Worm (Caenorhabditis elegans) whole organism, late embryonic: ENCODE results near the gene F32H5.3.

Source experiments
- C08G9.2 ChIP-seq: sonication (generic microtip); optimal IDR thresholded peaks from 2 replicates; lab custom pipeline; 2016; ENCODE audit warnings: mild to moderate bottlenecking, missing genetic modification characterization, moderate library complexity, missing compliant biosample characterization
- C38D4.7 ChIP-seq: fragments of 200-800 bp; sonication (Bioruptor generic); optimal IDR thresholded peaks from 2 replicates; lab custom pipeline; 2018; ENCODE audit warnings: mild to moderate bottlenecking, missing genetic modification characterization, moderate library complexity, missing compliant biosample characterization
- T23F11.4 ChIP-seq: fragments of 200-800 bp; sonication (Bioruptor generic); optimal IDR thresholded peaks from 2 replicates; lab custom pipeline; 2018; ENCODE audit warnings: mild to moderate bottlenecking, missing genetic modification characterization, missing compliant biosample characterization
- ama-1 ChIP-seq: fragments of 150-350 bp; optimal IDR thresholded peaks from 2 replicates; lab custom pipeline; 2014
- ceh-18 ChIP-seq: sonication (generic microtip); optimal IDR thresholded peaks from 2 replicates; lab custom pipeline; 2016; ENCODE audit warnings: missing genetic modification characterization, missing compliant biosample characterization
- ceh-19 ChIP-seq: fragments of 200-800 bp; sonication (Bioruptor generic); optimal IDR thresholded peaks from 2 replicates; lab custom pipeline; 2018; ENCODE audit warnings: mild to moderate bottlenecking, missing genetic modification characterization, missing compliant biosample characterization
- ceh-2 ChIP-seq: sonication (generic microtip); optimal IDR thresholded peaks from 2 replicates; lab custom pipeline; 2016; ENCODE audit warnings: missing genotype, missing genetic modification characterization, missing compliant biosample characterization
- ceh-22 ChIP-seq: sonication (generic microtip); optimal IDR thresholded peaks from 2 replicates; lab custom pipeline; 2017; ENCODE audit warnings: missing biosample characterization, missing genetic modification characterization
- ceh-30 ChIP-seq: fragments of 150-350 bp; optimal IDR thresholded peaks from 2 replicates; lab custom pipeline; 2014; ENCODE audit warnings: missing biosample characterization, missing genetic modification characterization
- ceh-31 ChIP-seq: sonication (generic microtip); optimal IDR thresholded peaks from 2 replicates; lab custom pipeline; 2016; ENCODE audit warnings: missing genetic modification characterization, missing compliant biosample characterization
- ceh-45 ChIP-seq: fragments of 200-800 bp; sonication (Bioruptor generic); IDR thresholded peaks from 2 replicates; pipeline ENCODE4 v1.3.6; 2022; ENCODE audit warnings: missing genetic modification reagents, missing genetic modification characterization, missing compliant biosample characterization
- ceh-48 ChIP-seq: sonication (generic microtip); optimal IDR thresholded peaks from 2 replicates; lab custom pipeline; 2016; ENCODE audit warnings: missing genetic modification characterization, inconsistent platforms, missing compliant biosample characterization
- ceh-6 ChIP-seq: fragments of 200-800 bp; sonication (Bioruptor generic); optimal IDR thresholded peaks from 2 replicates; lab custom pipeline; 2018; ENCODE audit warnings: mild to moderate bottlenecking, missing genetic modification characterization, missing compliant biosample characterization
- che-1 ChIP-seq: sonication (generic microtip); optimal IDR thresholded peaks from 2 replicates; lab custom pipeline; 2016; ENCODE audit warnings: mild to moderate bottlenecking, missing genetic modification characterization, missing compliant biosample characterization
- dve-1 ChIP-seq: sonication (generic microtip); optimal IDR thresholded peaks from 2 replicates; lab custom pipeline; 2017; ENCODE audit warnings: antibody characterized with exemption, mild to moderate bottlenecking, missing genetic modification characterization, missing compliant biosample characterization
- elt-4 ChIP-seq: sonication (generic microtip); optimal IDR thresholded peaks from 2 replicates; lab custom pipeline; 2016; ENCODE audit warnings: missing genetic modification characterization, missing compliant biosample characterization
- fkh-10 ChIP-seq: fragments of 150-350 bp; optimal IDR thresholded peaks from 2 replicates; lab custom pipeline; 2014; ENCODE audit warnings: missing biosample characterization, missing genetic modification reagents, missing genetic modification characterization
- hlh-13 ChIP-seq: fragments of 200-800 bp; sonication (Bioruptor generic); optimal IDR thresholded peaks from 2 replicates; lab custom pipeline; 2018; ENCODE audit warnings: mild to moderate bottlenecking, missing genetic modification characterization, missing compliant biosample characterization
- hlh-15 ChIP-seq: sonication (generic microtip); optimal IDR thresholded peaks from 2 replicates; lab custom pipeline; 2016; ENCODE audit warnings: missing genetic modification characterization, missing compliant biosample characterization
- hlh-8 ChIP-seq: sonication (generic microtip); optimal IDR thresholded peaks from 2 replicates; lab custom pipeline; 2016; ENCODE audit warnings: missing genotype, missing genetic modification characterization, missing compliant biosample characterization
- lim-6 ChIP-seq: sonication (generic microtip); optimal IDR thresholded peaks from 2 replicates; lab custom pipeline; 2016; ENCODE audit warnings: missing genetic modification characterization, missing compliant biosample characterization
- lin-11 ChIP-seq: fragments of 200-800 bp; sonication (Bioruptor generic); optimal IDR thresholded peaks from 2 replicates; lab custom pipeline; 2018; ENCODE audit warnings: mild to moderate bottlenecking, missing genetic modification characterization, missing compliant biosample characterization
- madf-2 ChIP-seq: sonication (generic microtip); optimal IDR thresholded peaks from 2 replicates; lab custom pipeline; 2017; ENCODE audit warnings: missing genetic modification characterization, missing compliant biosample characterization
- mec-3 ChIP-seq: sonication (generic microtip); optimal IDR thresholded peaks from 2 replicates; lab custom pipeline; 2016; ENCODE audit warnings: borderline replicate concordance, missing genetic modification characterization, missing compliant biosample characterization
- nfya-1 ChIP-seq: sonication (generic microtip); optimal IDR thresholded peaks from 2 replicates; lab custom pipeline; 2017; ENCODE audit warnings: missing genetic modification characterization, mild to moderate bottlenecking, missing compliant biosample characterization, antibody characterized with exemption, moderate library complexity
- nhr-11 ChIP-seq: fragments of 150-350 bp; optimal IDR thresholded peaks from 2 replicates; lab custom pipeline; 2014; ENCODE audit warnings: missing biosample characterization, missing genetic modification characterization
- odd-2 ChIP-seq: sonication (generic microtip); optimal IDR thresholded peaks from 2 replicates; lab custom pipeline; 2017; ENCODE audit warnings: antibody characterized with exemption, mild to moderate bottlenecking, missing genetic modification characterization, missing compliant biosample characterization
- pat-9 ChIP-seq: fragments of 200-800 bp; sonication (Bioruptor generic); optimal IDR thresholded peaks from 2 replicates; lab custom pipeline; 2018; ENCODE audit warnings: mild to moderate bottlenecking, missing genetic modification characterization, moderate library complexity, missing compliant biosample characterization
- pax-1 ChIP-seq: fragments of 150-350 bp; optimal IDR thresholded peaks from 2 replicates; lab custom pipeline; 2014; ENCODE audit warnings: missing biosample characterization, missing genetic modification characterization
- pha-4 ChIP-seq: fragments of 150-350 bp; optimal IDR thresholded peaks from 2 replicates; lab custom pipeline; 2018; ENCODE audit warnings: missing biosample characterization, missing genetic modification reagents, missing genetic modification characterization
- pros-1 ChIP-seq: fragments of 150-350 bp; optimal IDR thresholded peaks from 2 replicates; lab custom pipeline; 2014; ENCODE audit warnings: missing biosample characterization, missing genetic modification reagents, missing genetic modification characterization
- ref-2 ChIP-seq: sonication (generic microtip); optimal IDR thresholded peaks from 2 replicates; lab custom pipeline; 2016; ENCODE audit warnings: missing genetic modification characterization, missing compliant biosample characterization
- sdc-2 ChIP-seq: sonication (generic microtip); optimal IDR thresholded peaks from 2 replicates; lab custom pipeline; 2016; ENCODE audit warnings: missing genotype, missing genetic modification characterization, missing compliant biosample characterization
- sox-2 ChIP-seq: fragments of 200-800 bp; sonication (Bioruptor generic); IDR thresholded peaks from 2 replicates; pipeline ENCODE4 v1.3.6; 2022; ENCODE audit warnings: missing genetic modification reagents, missing genetic modification characterization, missing compliant biosample characterization
- sox-4 ChIP-seq: sonication (generic microtip); optimal IDR thresholded peaks from 2 replicates; lab custom pipeline; 2017; ENCODE audit warnings: mild to moderate bottlenecking, missing genetic modification characterization, inconsistent platforms, missing compliant biosample characterization
- syd-9 ChIP-seq: sonication (generic microtip); optimal IDR thresholded peaks from 2 replicates; lab custom pipeline; 2016; ENCODE audit warnings: mild to moderate bottlenecking, missing genetic modification characterization, moderate library complexity, missing compliant biosample characterization
- tbx-7 ChIP-seq: sonication (generic microtip); optimal IDR thresholded peaks from 2 replicates; lab custom pipeline; 2016; ENCODE audit warnings: missing genotype, missing genetic modification characterization, missing compliant biosample characterization
- ttx-3 ChIP-seq: sonication (generic microtip); optimal IDR thresholded peaks from 2 replicates; lab custom pipeline; 2016; ENCODE audit warnings: missing genetic modification reagents, missing genetic modification characterization, missing compliant biosample characterization
- unc-42 ChIP-seq: sonication (generic microtip); optimal IDR thresholded peaks from 2 replicates; lab custom pipeline; 2016; ENCODE audit warnings: missing genotype, missing genetic modification characterization, missing compliant biosample characterization
- unc-86 ChIP-seq: sonication (generic microtip); optimal IDR thresholded peaks from 2 replicates; lab custom pipeline; 2016; ENCODE audit warnings: missing genetic modification characterization, missing compliant biosample characterization
- zip-5 ChIP-seq: sonication (generic microtip); optimal IDR thresholded peaks from 2 replicates; lab custom pipeline; 2016; ENCODE audit warnings: missing genetic modification characterization, missing compliant biosample characterization
- ztf-16 ChIP-seq: sonication (generic microtip); optimal IDR thresholded peaks from 2 replicates; lab custom pipeline; 2017; ENCODE audit warnings: missing genetic modification characterization, missing compliant biosample characterization

The F32H5.3 gene

DNA sequence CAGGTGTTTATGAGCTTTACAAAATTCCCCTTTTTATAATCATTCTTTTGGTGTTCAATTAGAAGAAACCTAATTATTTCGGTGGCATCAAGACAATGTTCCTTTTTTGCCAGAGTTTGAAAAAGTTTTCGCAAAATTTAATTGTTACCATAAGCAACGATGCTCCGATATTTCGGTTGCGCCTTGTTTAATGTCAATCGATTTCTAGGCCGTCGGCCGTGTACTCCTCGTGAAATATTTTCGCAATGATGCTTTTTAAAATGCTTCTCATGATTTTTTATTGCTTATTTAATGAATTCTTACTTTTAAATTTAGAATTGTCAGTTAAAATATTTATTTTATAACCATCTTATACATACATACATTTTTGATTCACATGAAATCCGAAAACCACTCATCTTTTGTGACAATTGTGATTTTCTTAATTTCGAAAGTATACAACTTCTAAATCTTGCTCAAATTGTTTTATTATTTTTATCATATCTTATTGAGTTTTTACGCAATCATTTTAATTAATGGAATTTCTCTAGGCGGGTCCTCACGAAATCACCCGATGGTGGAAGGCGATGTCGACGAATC, 46.0 kb upstream of the F32H5.3 start, which contains the start of gene C50B6.3 (continued):
- TF ChIP-seq ceh-30 (tag; lab: Kevin White, UChicago) (no peak), mec-3 (tag; lab: Kevin White, UChicago) (no peak), ceh-2 (tag; lab: Kevin White, UChicago) (peak; percentile 89), elt-4 (no peak), pat-9 (no peak), sdc-2 (peak; percentile 47), ama-1 (lab: Kevin White, UChicago) (no peak), ceh-18 (tag; lab: Kevin White, UChicago) (no peak), odd-2 (tag; lab: Kevin White, UChicago) (no peak), unc-86 (tag; lab: Kevin White, UChicago) (no peak), pha-4 (tag; lab: Kevin White, UChicago) (no peak), unc-42 (tag; lab: Kevin White, UChicago) (peak; percentile 72), ceh-19 (GFP tag; lab: Kevin White, UChicago) (no peak), zip-5 (tag; lab: Kevin White, UChicago) (peak; percentile 28), nfya-1 (tag; lab: Kevin White, UChicago) (peak; percentile 38), syd-9 (tag; lab: Kevin White, UChicago) (no peak), che-1 (tag; lab: Kevin White, UChicago) (no peak), madf-2 (tag; lab: Kevin White, UChicago) (no peak), ceh-31 (peak; percentile 88), nhr-11 (tag; lab: Kevin White, UChicago) (no peak), C08G9.2 (tag; lab: Kevin White, UChicago) (peak; percentile 92), lin-11 (no peak), sox-4 (no peak), ref-2 (tag; lab: Kevin White, UChicago) (peak; percentile 74), lim-6 (peak; percentile 17), C38D4.7 (GFP tag; lab: Kevin White, UChicago) (no peak), hlh-8 (tag; lab: Kevin White, UChicago) (peak; percentile 74), ttx-3 (tag; lab: Kevin White, UChicago) (no peak)
- TF ChIP-seq, all 69 proteins: peak for 18

DNA sequence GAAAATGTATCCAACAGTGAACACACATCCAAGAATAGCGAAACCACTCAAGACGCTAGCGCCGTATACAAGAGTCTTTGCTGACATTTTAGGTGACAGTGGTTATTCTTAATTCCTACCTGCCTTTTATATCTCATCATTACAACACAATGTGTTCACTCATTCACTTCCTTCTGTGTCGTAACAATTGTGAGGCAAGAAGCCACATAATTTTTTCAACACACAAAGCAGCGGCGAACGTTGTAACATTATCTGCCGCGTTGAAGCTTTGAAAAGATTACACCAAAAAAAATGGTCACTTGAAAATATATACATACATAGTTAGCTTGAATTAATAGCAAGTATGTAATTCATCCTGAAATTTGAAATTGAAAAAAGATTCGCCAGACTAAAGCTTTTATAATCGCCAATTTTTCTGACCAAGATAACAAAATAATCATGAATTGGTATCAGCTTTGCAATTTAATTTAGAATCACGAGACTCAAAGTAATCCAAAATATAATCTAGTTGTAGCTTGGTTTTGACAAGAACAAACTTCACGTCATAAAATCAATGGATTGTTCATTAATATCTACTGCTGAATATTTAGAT, 41.1 kb upstream of the F32H5.3 start, which contains the start of the genes col-161 and srh-18:
Gene col-161 (minus strand): TSS at position 101 of the 592 bp plus-strand sequence.
Gene srh-18 (plus strand): TSS at position 542 of the 592 bp plus-strand sequence.
- TF ChIP-seq C08G9.2 (tag; lab: Kevin White, UChicago), result no peak
- TF ChIP-seq ztf-16, result no peak
- no peak for TF ChIP-seq unc-42 (tag; lab: Kevin White, UChicago)
- TF ChIP-seq hlh-13, result no peak
- TF ChIP-seq fkh-10 (GFP tag; lab: Kevin White, UChicago), result no peak
- TF ChIP-seq C38D4.7 (GFP tag; lab: Kevin White, UChicago), result no peak
- no peak for TF ChIP-seq sox-2 (GFP tag; lab: Robert Waterston, UW)
- TF ChIP-seq nhr-11 (tag; lab: Kevin White, UChicago), result no peak

DNA sequence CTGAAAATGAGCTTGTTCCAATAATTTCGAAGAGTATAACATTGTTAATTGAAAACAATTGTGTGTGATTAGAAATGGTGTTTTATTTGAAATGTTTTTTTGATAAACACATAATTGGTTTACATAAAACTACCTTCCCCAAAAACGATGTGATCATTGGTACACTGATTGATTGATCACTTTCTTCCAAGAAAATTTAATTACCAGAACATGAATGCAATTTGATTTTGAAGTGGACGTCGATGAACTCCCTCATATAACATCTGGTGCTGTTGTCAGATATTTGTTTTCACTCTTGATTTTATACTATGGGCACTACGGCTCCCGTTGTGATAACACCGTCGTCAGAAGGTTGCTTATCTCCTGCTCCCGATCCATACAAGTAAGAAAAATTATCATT, 38.5 kb upstream of the F32H5.3 start, which contains the start of gene srh-15:
Gene srh-15 (plus strand): TSS at position 301 of the 400 bp plus-strand sequence.
- TF ChIP-seq ceh-22 (tag; lab: Kevin White, UChicago), result no peak
- no peak for TF ChIP-seq zip-5 (tag; lab: Kevin White, UChicago)
- TF ChIP-seq pax-1 (tag; lab: Kevin White, UChicago), result no peak
- no peak for TF ChIP-seq ceh-48 (tag; lab: Kevin White, UChicago)
- no peak for TF ChIP-seq ceh-6 (GFP tag; lab: Kevin White, UChicago)
- TF ChIP-seq ceh-19 (GFP tag; lab: Kevin White, UChicago), result no peak
- TF ChIP-seq ceh-45, result no peak
- no peak for TF ChIP-seq sox-4
- no peak for TF ChIP-seq pha-4 (tag; lab: Kevin White, UChicago)
- TF ChIP-seq hlh-8 (tag; lab: Kevin White, UChicago), result no peak
- TF ChIP-seq hlh-15 (tag; lab: Kevin White, UChicago), result no peak
- no peak for TF ChIP-seq tbx-7 (tag; lab: Kevin White, UChicago)
- no peak for TF ChIP-seq lim-6
- TF ChIP-seq sox-2 (GFP tag; lab: Robert Waterston, UW), result no peak
- no peak for TF ChIP-seq pat-9
- no peak for TF ChIP-seq dve-1
- TF ChIP-seq T23F11.4 (GFP tag; lab: Kevin White, UChicago), result no peak
- TF ChIP-seq pros-1 (tag; lab: Kevin White, UChicago), result no peak
- TF ChIP-seq che-1 (tag; lab: Kevin White, UChicago), result no peak
